Worm (Caenorhabditis elegans) whole organism, L1 larva: ENCODE measurements around the gene ins-23.
A peak's percentile ranks its signal among the peaks of the same experiment; 100 is the strongest.

ENCODE experiments used
- C16A3.4 ChIP-seq: fragments of 150-350 bp; optimal IDR thresholded peaks from 2 replicates; lab custom pipeline; 2014; ENCODE audit warnings: missing biosample characterization, missing genetic modification characterization
- F16B12.6 ChIP-seq: fragments of 150-350 bp; optimal IDR thresholded peaks from 2 replicates; lab custom pipeline; 2014; ENCODE audit warnings: missing biosample characterization, missing genetic modification characterization
- aha-1 ChIP-seq: fragments of 150-350 bp; optimal IDR thresholded peaks from 2 replicates; lab custom pipeline; 2014; ENCODE audit warnings: missing biosample characterization, missing genetic modification characterization
- ama-1 ChIP-seq: fragments of 150-350 bp; optimal IDR thresholded peaks from 2 replicates; lab custom pipeline; 2014
- blmp-1 ChIP-seq: fragments of 150-350 bp; optimal IDR thresholded peaks from 2 replicates; lab custom pipeline; 2014; ENCODE audit warnings: missing biosample characterization, missing genetic modification characterization
- ceh-82 ChIP-seq, 3 experiments: fragments of 150-350 bp in 1 of 3; sonication (generic microtip) in 2 of 3; optimal IDR thresholded peaks; 2 replicates each; lab custom pipeline; 2014 to 2017; ENCODE audit warnings: missing biosample characterization in 3 of 3, missing genetic modification characterization in 3 of 3
- ceh-90 ChIP-seq: sonication (generic microtip); optimal IDR thresholded peaks from 2 replicates; lab custom pipeline; 2016; ENCODE audit warnings: missing genetic modification characterization, missing compliant biosample characterization
- ces-1 ChIP-seq: fragments of 150-350 bp; optimal IDR thresholded peaks from 2 replicates; lab custom pipeline; 2014; ENCODE audit warnings: missing biosample characterization, missing genetic modification reagents, missing genetic modification characterization
- dsc-1 ChIP-seq: sonication (generic microtip); optimal IDR thresholded peaks from 2 replicates; lab custom pipeline; 2016; ENCODE audit warnings: mild to moderate bottlenecking, missing genetic modification characterization, missing compliant biosample characterization
- efl-3 ChIP-seq: fragments of 200-800 bp; sonication (Bioruptor generic); optimal IDR thresholded peaks from 2 replicates; lab custom pipeline; 2018; ENCODE audit warnings: mild to moderate bottlenecking, missing genetic modification characterization, missing compliant biosample characterization
- ets-5 ChIP-seq: fragments of 200-800 bp; sonication (Bioruptor generic); IDR thresholded peaks from 2 replicates; pipeline ENCODE4 v1.3.6; 2022; ENCODE audit warnings: missing genetic modification characterization, missing compliant biosample characterization
- fkh-10 ChIP-seq: sonication (generic microtip); optimal IDR thresholded peaks from 2 replicates; lab custom pipeline; 2017; ENCODE audit warnings: missing biosample characterization, missing genetic modification reagents, missing genetic modification characterization
- fkh-4 ChIP-seq: sonication (generic microtip); optimal IDR thresholded peaks from 2 replicates; lab custom pipeline; 2016; ENCODE audit warnings: missing compliant biosample characterization, missing genetic modification characterization, borderline replicate concordance
- fkh-8 ChIP-seq: sonication (generic microtip); optimal IDR thresholded peaks from 2 replicates; lab custom pipeline; 2016; ENCODE audit warnings: mild to moderate bottlenecking, missing genetic modification characterization, missing compliant biosample characterization
- fos-1 ChIP-seq: fragments of 150-350 bp; optimal IDR thresholded peaks from 2 replicates; lab custom pipeline; 2014; ENCODE audit warnings: missing biosample characterization, missing genetic modification characterization
- grh-1 ChIP-seq: fragments of 200-800 bp; sonication (Bioruptor generic); IDR thresholded peaks from 2 replicates; pipeline ENCODE4 v1.3.6; 2022; ENCODE audit warnings: missing genetic modification reagents, missing genetic modification characterization, missing compliant biosample characterization
- lin-15B ChIP-seq: fragments of 150-350 bp; sonication (generic microtip); optimal IDR thresholded peaks from 3 replicates; lab custom pipeline; 2014; ENCODE audit warnings: missing biosample characterization, missing genetic modification characterization
- lin-35 ChIP-seq, 2 experiments: fragments of 150-350 bp; optimal IDR thresholded peaks; 2 replicates each; lab custom pipeline; 2014; ENCODE audit warnings: missing biosample characterization in 2 of 2, missing genetic modification characterization in 2 of 2, missing genetic modification reagents in 2 of 2
- lin-39 ChIP-seq: fragments of 150-350 bp; optimal IDR thresholded peaks from 2 replicates; lab custom pipeline; 2014; ENCODE audit warnings: missing biosample characterization, missing genetic modification reagents, missing genetic modification characterization
- lsy-2 ChIP-seq, 2 experiments: fragments of 150-350 bp; optimal IDR thresholded peaks; 2 replicates each; lab custom pipeline; 2014; ENCODE audit warnings: missing biosample characterization in 2 of 2, missing genetic modification characterization in 2 of 2
- mdl-1 ChIP-seq, 2 experiments: fragments of 150-350 bp; optimal IDR thresholded peaks; 2 replicates each; lab custom pipeline; 2014 to 2017; ENCODE audit warnings: missing biosample characterization in 2 of 2, missing genetic modification characterization in 2 of 2, inconsistent platforms in 1 of 2
- mef-2 ChIP-seq: fragments of 150-350 bp; optimal IDR thresholded peaks from 2 replicates; lab custom pipeline; 2014; ENCODE audit warnings: missing biosample characterization, missing genetic modification characterization
- mep-1 ChIP-seq: fragments of 150-350 bp; optimal IDR thresholded peaks from 2 replicates; lab custom pipeline; 2014; ENCODE audit warnings: missing biosample characterization, missing genetic modification characterization
- nhr-11 ChIP-seq: fragments of 150-350 bp; optimal IDR thresholded peaks from 2 replicates; lab custom pipeline; 2014; ENCODE audit warnings: missing biosample characterization, missing genetic modification characterization
- nhr-12 ChIP-seq: sonication (generic microtip); optimal IDR thresholded peaks from 2 replicates; lab custom pipeline; 2017; ENCODE audit warnings: missing biosample characterization, missing genetic modification characterization
- nhr-20 ChIP-seq: sonication (generic microtip); optimal IDR thresholded peaks from 2 replicates; lab custom pipeline; 2016; ENCODE audit warnings: mild to moderate bottlenecking, missing genetic modification characterization, missing compliant biosample characterization
- nhr-28 ChIP-seq: fragments of 150-350 bp; optimal IDR thresholded peaks from 2 replicates; lab custom pipeline; 2014; ENCODE audit warnings: missing biosample characterization, missing genetic modification characterization
- nhr-47 ChIP-seq: sonication (generic microtip); optimal IDR thresholded peaks from 2 replicates; lab custom pipeline; 2016; ENCODE audit warnings: mild to moderate bottlenecking, missing genetic modification characterization, moderate library complexity, missing compliant biosample characterization
- nhr-71 ChIP-seq: sonication (generic microtip); optimal IDR thresholded peaks from 2 replicates; lab custom pipeline; 2016; ENCODE audit warnings: mild to moderate bottlenecking, missing genetic modification characterization, moderate library complexity, missing compliant biosample characterization
- nhr-76 ChIP-seq: sonication (generic microtip); optimal IDR thresholded peaks from 2 replicates; lab custom pipeline; 2017; ENCODE audit warnings: missing biosample characterization, missing genetic modification characterization
- nhr-84 ChIP-seq: sonication (generic microtip); optimal IDR thresholded peaks from 2 replicates; lab custom pipeline; 2017; ENCODE audit warnings: missing biosample characterization, missing genetic modification characterization
- nhr-85 ChIP-seq: sonication (generic microtip); peaks from one replicate; lab custom pipeline; 2016; ENCODE audit warnings: missing genetic modification characterization, inconsistent platforms, missing compliant biosample characterization
- nhr-90 ChIP-seq: sonication (generic microtip); optimal IDR thresholded peaks from 2 replicates; lab custom pipeline; 2016; ENCODE audit warnings: mild to moderate bottlenecking, missing genetic modification characterization, missing compliant biosample characterization; ENCODE audit not compliant: poor library complexity
- pag-3 ChIP-seq: sonication (generic microtip); optimal IDR thresholded peaks from 2 replicates; lab custom pipeline; 2017; ENCODE audit warnings: missing genetic modification characterization, mild to moderate bottlenecking, missing compliant biosample characterization, antibody characterized with exemption, borderline replicate concordance; ENCODE audit not compliant: insufficient read depth
- pax-3 ChIP-seq: fragments of 200-800 bp; sonication (Bioruptor generic); optimal IDR thresholded peaks from 2 replicates; lab custom pipeline; 2018; ENCODE audit warnings: mild to moderate bottlenecking, missing genetic modification characterization, moderate library complexity, missing compliant biosample characterization
- pqm-1 ChIP-seq: sonication (generic microtip); optimal IDR thresholded peaks from 3 replicates; lab custom pipeline; 2017; ENCODE audit warnings: missing biosample characterization, missing genetic modification characterization
- rnt-1 ChIP-seq: sonication (generic microtip); optimal IDR thresholded peaks from 2 replicates; lab custom pipeline; 2016; ENCODE audit warnings: mild to moderate bottlenecking, missing genetic modification characterization, moderate library complexity, missing compliant biosample characterization
- skn-1 ChIP-seq: fragments of 150-350 bp; optimal IDR thresholded peaks from 2 replicates; lab custom pipeline; 2014; ENCODE audit warnings: missing biosample characterization, missing genetic modification characterization
- snpc-4 ChIP-seq: fragments of 150-350 bp; optimal IDR thresholded peaks from 2 replicates; lab custom pipeline; 2014; ENCODE audit warnings: missing biosample characterization, missing genetic modification characterization
- sox-4 ChIP-seq: sonication (generic microtip); optimal IDR thresholded peaks from 2 replicates; lab custom pipeline; 2016; ENCODE audit warnings: missing genetic modification characterization, missing compliant biosample characterization
- swsn-7 ChIP-seq: sonication (generic microtip); optimal IDR thresholded peaks from 2 replicates; lab custom pipeline; 2016; ENCODE audit warnings: missing genetic modification characterization, missing compliant biosample characterization
- tlp-1 ChIP-seq: fragments of 150-350 bp; optimal IDR thresholded peaks from 2 replicates; lab custom pipeline; 2014; ENCODE audit warnings: missing biosample characterization, missing genetic modification characterization
- unc-130 ChIP-seq: fragments of 150-350 bp; optimal IDR thresholded peaks from 2 replicates; lab custom pipeline; 2017; ENCODE audit warnings: missing biosample characterization, missing genetic modification characterization, inconsistent platforms
- xbp-1 ChIP-seq: sonication (generic microtip); optimal IDR thresholded peaks from 2 replicates; lab custom pipeline; 2016; ENCODE audit warnings: missing genetic modification characterization, missing compliant biosample characterization
- zag-1 ChIP-seq: fragments of 150-350 bp; optimal IDR thresholded peaks from 2 replicates; lab custom pipeline; 2014; ENCODE audit warnings: missing biosample characterization, missing genetic modification characterization
- zip-4 ChIP-seq: fragments of 200-800 bp; sonication (Bioruptor generic); optimal IDR thresholded peaks from 2 replicates; lab custom pipeline; 2018; ENCODE audit warnings: mild to moderate bottlenecking, missing genetic modification characterization, moderate library complexity, missing compliant biosample characterization

ins-23 gene

ce11 chrIII:10035783-10036182 lies 7.7 kb downstream of the ins-23 start, which contains the start of gene xbx-3 (continued):
- no peak for TF ChIP-seq lsy-2 (tag; optimal IDR thresholded peaks at IDR 0.05; lab: Kevin White, UChicago)
- TF ChIP-seq C16A3.4 (tag; lab: Kevin White, UChicago) = no peak
- TF ChIP-seq snpc-4 = no peak
- TF ChIP-seq mef-2 = no peak
- no peak for TF ChIP-seq nhr-84 (tag; lab: Kevin White, UChicago)
- TF ChIP-seq efl-3 (GFP tag; lab: Kevin White, UChicago) = no peak
- peak; percentile 13 for TF ChIP-seq nhr-20
- TF ChIP-seq pax-3 (tag; lab: Kevin White, UChicago) = peak; percentile 29
- TF ChIP-seq fos-1 (tag; lab: Kevin White, UChicago) = no peak
- no peak for TF ChIP-seq ces-1
- TF ChIP-seq xbp-1 (tag; lab: Kevin White, UChicago) = peak; percentile 27
- no peak for TF ChIP-seq ama-1 (lab: Kevin White, UChicago)
- TF ChIP-seq fkh-10 (GFP tag; lab: Kevin White, UChicago) = peak; percentile 17
- TF ChIP-seq nhr-11 (tag; lab: Kevin White, UChicago) = peak; percentile 66
- no peak for TF ChIP-seq tlp-1 (tag; lab: Kevin White, UChicago)
- TF ChIP-seq ets-5 (GFP tag; lab: Robert Waterston, UW) = no peak
- TF ChIP-seq zip-4 (GFP tag; lab: Kevin White, UChicago) = no peak
- peak; percentile 29 for TF ChIP-seq dsc-1 (tag; lab: Kevin White, UChicago)
- no peak for TF ChIP-seq skn-1 (tag; lab: Kevin White, UChicago)
- TF ChIP-seq nhr-12 (tag; lab: Kevin White, UChicago) = no peak
- no peak for TF ChIP-seq rnt-1 (tag; lab: Kevin White, UChicago)
- TF ChIP-seq mep-1 = peak; percentile 20
- peak; percentile 44 for TF ChIP-seq swsn-7 (tag; lab: Kevin White, UChicago)
- TF ChIP-seq grh-1 (GFP tag; lab: Robert Waterston, UW) = no peak
- no peak for TF ChIP-seq aha-1 (tag; lab: Kevin White, UChicago)
- TF ChIP-seq lin-35 (GFP tag; optimal IDR thresholded peaks at IDR 0.05; lab: Kevin White, UChicago) = no peak
- TF ChIP-seq F16B12.6 (tag; lab: Kevin White, UChicago) = no peak
- peak; percentile 84 for TF ChIP-seq nhr-71 (tag; lab: Kevin White, UChicago)
- no peak for TF ChIP-seq ceh-90 (tag; lab: Kevin White, UChicago)
- TF ChIP-seq unc-130 (tag; lab: Kevin White, UChicago) = no peak
- no peak for TF ChIP-seq nhr-28 (tag; lab: Kevin White, UChicago)
- TF ChIP-seq nhr-76 (tag; lab: Kevin White, UChicago) = no peak
- TF ChIP-seq nhr-85 (tag; lab: Kevin White, UChicago) = no peak
- TF ChIP-seq sox-4 (tag; lab: Kevin White, UChicago) = peak; percentile 84
- TF ChIP-seq mdl-1 (tag; optimal IDR thresholded peaks at IDR 0.05; lab: Kevin White, UChicago) = no peak

ce11 chrIII:10037150-10037549 lies 9.1 kb downstream of the ins-23 start, which contains the start of gene M04D8.7:
M04D8.7 (plus strand) TSS chrIII:10037450.
- TF ChIP-seq fkh-8 (tag; lab: Kevin White, UChicago) (peak; percentile 41), nhr-47 (tag; lab: Kevin White, UChicago) (no peak), nhr-71 (tag; lab: Kevin White, UChicago) (peak; percentile 12)

ce11 chrIII:10040013-10040412 lies 12.0 kb downstream of the ins-23 start, which contains the start of gene T16G12.7:
T16G12.7 (minus strand) TSS chrIII:10040113.
- TF ChIP-seq nhr-90 (tag; lab: Kevin White, UChicago) = no peak
- TF ChIP-seq blmp-1 (tag; lab: Kevin White, UChicago) = no peak
- TF ChIP-seq zag-1 (tag; lab: Kevin White, UChicago) = no peak
- TF ChIP-seq nhr-28 (tag; lab: Kevin White, UChicago) = no peak
- TF ChIP-seq zip-4 (GFP tag; lab: Kevin White, UChicago) = no peak
- TF ChIP-seq nhr-76 (tag; lab: Kevin White, UChicago) = no peak
- TF ChIP-seq pag-3 (tag; lab: Kevin White, UChicago) = no peak
- TF ChIP-seq nhr-47 (tag; lab: Kevin White, UChicago) = no peak
- TF ChIP-seq pqm-1 = no peak
- no peak for TF ChIP-seq snpc-4
- TF ChIP-seq lin-39 (tag; lab: Kevin White, UChicago) = no peak
- TF ChIP-seq dsc-1 (tag; lab: Kevin White, UChicago) = no peak
- TF ChIP-seq fkh-4 (tag; lab: Kevin White, UChicago) = no peak
- TF ChIP-seq ceh-82 (tag; optimal IDR thresholded peaks at IDR 0.05; lab: Kevin White, UChicago) = no peak
- no peak for TF ChIP-seq unc-130 (tag; lab: Kevin White, UChicago)
- TF ChIP-seq lin-15B (tag; lab: Kevin White, UChicago) = no peak
- TF ChIP-seq F16B12.6 (tag; lab: Kevin White, UChicago) = no peak
- TF ChIP-seq, all 84 proteins: peak for 0
